Fruit fly (Drosophila melanogaster): ENCODE results near the gene tctn.

Gene tctn

DNA sequence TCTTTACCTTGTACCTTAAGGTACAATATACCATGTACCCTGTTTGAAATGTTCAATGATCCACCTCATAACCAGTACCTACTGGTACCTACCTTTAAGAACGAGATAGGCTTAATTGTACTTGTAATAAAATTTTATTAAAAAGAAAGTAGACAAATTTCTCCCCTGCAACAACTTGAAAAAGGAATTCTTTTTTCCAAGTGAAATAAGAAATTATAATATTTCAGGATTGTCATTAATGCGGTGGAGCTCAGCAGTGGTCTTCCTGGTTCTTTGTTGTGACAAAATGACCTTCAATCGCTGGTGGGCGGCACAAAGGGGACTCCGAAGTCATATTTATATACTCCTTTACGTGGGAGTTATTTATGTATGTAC is 31.2 kb downstream of the tctn start:
- TF ChIP-seq CG8119 (GFP tag; IDR thresholded peaks at IDR 0.05) (no peak), Sox14 (GFP tag; optimal IDR thresholded peaks at IDR 0.05) (peak; percentile 54), CG1621 (tag; optimal IDR thresholded peaks at IDR 0.05) (no peak), Lpt (GFP tag; optimal IDR thresholded peaks at IDR 0.05) (no peak), Eip78C (GFP tag) (peak; percentile 63), lz (GFP tag; optimal IDR thresholded peaks at IDR 0.05) (no peak), svp (GFP tag) (no peak), Met (GFP tag; optimal IDR thresholded peaks at IDR 0.05) (peak; percentile 33)

DNA sequence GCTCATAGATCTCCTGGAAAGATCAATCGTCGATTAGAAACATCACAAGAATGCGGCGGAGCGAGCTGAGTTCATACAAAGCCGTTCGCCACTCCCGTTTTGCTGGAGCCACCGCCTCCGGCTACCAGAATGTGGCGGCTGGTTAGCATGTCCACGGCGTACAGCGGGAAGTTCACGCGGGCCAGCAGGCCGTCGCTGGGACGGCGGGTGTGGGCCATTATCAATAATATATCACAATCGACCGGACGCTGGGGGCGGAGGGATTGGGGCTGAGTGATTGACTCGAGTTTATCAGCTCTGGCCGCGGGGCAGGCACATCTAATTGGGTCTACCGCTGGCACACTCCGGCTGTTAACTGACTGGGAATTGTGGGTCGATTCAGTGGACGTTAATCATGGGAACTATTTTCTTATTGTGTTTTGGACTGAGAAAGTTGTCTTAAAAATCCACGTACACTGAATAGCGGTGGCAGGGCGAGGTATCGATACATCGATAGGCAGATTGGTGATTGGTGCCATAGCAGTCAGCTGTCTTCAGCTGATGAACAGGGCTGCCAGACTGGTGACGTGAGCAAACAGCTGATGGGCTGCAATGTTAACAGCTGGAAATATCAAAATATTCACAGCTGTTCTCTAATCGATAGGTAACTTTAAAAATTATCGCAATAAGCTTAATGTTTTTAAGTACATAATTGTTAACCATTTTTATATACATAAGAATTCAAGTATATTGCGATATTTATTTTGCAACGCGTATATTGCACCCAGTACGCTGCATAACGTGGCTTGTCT is 31.8 kb downstream of the tctn start, which contains the start of gene CG9175:
TSS of gene CG9175 (minus strand) at position 488 of the 791 bp plus-strand sequence.
- TF ChIP-seq CG31627 (GFP tag; optimal IDR thresholded peaks at IDR 0.05) (peak; percentile 21), Sox14 (GFP tag; optimal IDR thresholded peaks at IDR 0.05) (peak; percentile 47), CG1621 (tag; optimal IDR thresholded peaks at IDR 0.05) (peak; percentile 49), svp (GFP tag) (peak; percentile 96), fkh (GFP tag; optimal IDR thresholded peaks at IDR 0.05) (peak; percentile 38), Eip78C (GFP tag) (peak; percentile 80), CG16779 (tag; optimal IDR thresholded peaks at IDR 0.05) (no peak), lz (GFP tag; optimal IDR thresholded peaks at IDR 0.05) (peak; percentile 14), pdm3 (GFP tag; optimal IDR thresholded peaks at IDR 0.05) (no peak)

DNA sequence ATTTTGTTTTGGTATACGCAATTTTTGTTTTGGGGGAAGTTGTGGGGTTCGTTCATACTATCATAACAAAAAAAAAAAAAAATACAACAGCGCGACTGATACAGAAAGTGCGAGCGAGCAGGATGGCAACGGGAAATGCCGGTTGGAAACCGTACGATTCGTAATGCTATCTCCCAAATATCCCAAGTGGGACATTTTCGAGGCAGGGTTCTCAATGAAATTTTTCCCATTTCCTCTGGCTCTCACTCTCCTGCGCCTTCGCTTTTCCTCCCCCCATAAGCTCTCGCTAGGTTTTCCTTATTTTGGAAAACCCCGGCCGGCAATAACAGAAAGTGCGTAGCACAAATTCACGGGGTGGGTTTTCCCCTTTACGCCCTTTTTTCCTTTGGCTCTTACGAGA is 38.2 kb downstream of the tctn start:
- TF ChIP-seq achi (GFP tag; optimal IDR thresholded peaks at IDR 0.05) (no peak), Sox102F (GFP tag; optimal IDR thresholded peaks at IDR 0.05) (no peak)

dm6 chr2L:6090786-6091716 is 39.4 kb downstream of the tctn start, which contains the start of gene CG45075:
TSS of gene CG45075 (plus strand) at chr2L:6091412.
- no peak for TF ChIP-seq CG32006 (GFP tag; optimal IDR thresholded peaks at IDR 0.05)
- TF ChIP-seq CG6854 (GFP tag; optimal IDR thresholded peaks at IDR 0.05) = no peak
- TF ChIP-seq Gug (GFP tag; IDR thresholded peaks at IDR 0.05) = no peak
- no peak for TF ChIP-seq Lpt (GFP tag; optimal IDR thresholded peaks at IDR 0.05)
- TF ChIP-seq lz (GFP tag; optimal IDR thresholded peaks at IDR 0.05) = no peak
- TF ChIP-seq Eip75B (GFP tag; optimal IDR thresholded peaks at IDR 0.05) = no peak
- TF ChIP-seq CG3919 (GFP tag; optimal IDR thresholded peaks at IDR 0.05) = no peak
- no peak for TF ChIP-seq Ets21C (GFP tag; optimal IDR thresholded peaks at IDR 0.05)
- TF ChIP-seq Smox (GFP tag; optimal IDR thresholded peaks at IDR 0.05) = no peak
- TF ChIP-seq CG11294 (GFP tag; IDR thresholded peaks at IDR 0.05) = no peak
- no peak for TF ChIP-seq vri (GFP tag; optimal IDR thresholded peaks at IDR 0.05)
- no peak for TF ChIP-seq CG6792 (GFP tag; optimal IDR thresholded peaks at IDR 0.05)
- TF ChIP-seq fd59A (GFP tag; optimal IDR thresholded peaks at IDR 0.05) = no peak
- TF ChIP-seq CG11762 (GFP tag; optimal IDR thresholded peaks at IDR 0.05; ENCODE audit: insufficient read depth) = no peak

- TF ChIP-seq CG10631 (GFP tag; optimal IDR thresholded peaks at IDR 0.05) (no peak), fd85E (GFP tag; optimal IDR thresholded peaks at IDR 0.05) (no peak), CG8119 (GFP tag; IDR thresholded peaks at IDR 0.05) (no peak)
Observed at dm6 chr2L:6090365-6090764, 40.1 kb downstream of the tctn start.

- TF ChIP-seq Ets21C (GFP tag; optimal IDR thresholded peaks at IDR 0.05) = no peak
- peak; percentile 6 for TF ChIP-seq CG16779 (tag; optimal IDR thresholded peaks at IDR 0.05)
- TF ChIP-seq svp (GFP tag) = peak; percentile 56
- TF ChIP-seq dac (GFP tag; optimal IDR thresholded peaks at IDR 0.05) = no peak
Observed at dm6 chr2L:6089604-6090198, 40.8 kb downstream of the tctn start.
